Worm (Caenorhabditis elegans): ENCODE data around the gene F39F10.5.
A peak's percentile ranks its signal among the peaks of the same experiment; 100 is the strongest.

F39F10.5 gene

DNA sequence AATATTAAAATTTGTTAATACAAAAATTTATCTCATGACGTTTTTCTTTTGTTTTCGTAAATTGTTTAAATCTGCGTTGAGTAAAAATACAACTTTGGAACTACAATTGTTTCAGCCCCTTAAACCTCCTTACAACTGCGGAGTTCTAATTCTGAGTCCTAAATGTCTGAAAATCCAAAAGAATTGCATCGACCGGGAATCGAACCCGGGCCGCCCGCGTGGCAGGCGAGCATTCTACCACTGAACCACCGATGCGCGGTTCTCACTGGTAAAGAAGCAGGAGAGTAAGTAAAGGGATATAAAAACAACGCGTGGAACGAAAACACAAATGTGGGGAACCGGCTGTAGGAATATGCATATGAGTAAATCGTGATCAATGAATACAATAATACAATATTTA, 14.5 kb upstream of the F39F10.5 start (continued):
- TF ChIP-seq T23F11.4 (GFP tag; optimal IDR thresholded peaks at IDR 0.05) (peak; percentile 65), F13H6.1 (tag; optimal IDR thresholded peaks at IDR 0.05) (no peak), eyg-1 (tag; optimal IDR thresholded peaks at IDR 0.05) (peak; percentile 11), zip-5 (tag; optimal IDR thresholded peaks at IDR 0.05) (peak; percentile 25), nhr-11 (tag; optimal IDR thresholded peaks at IDR 0.05) (no peak), fkh-6 (tag; optimal IDR thresholded peaks at IDR 0.05) (peak; percentile 59), ceh-9 (tag; optimal IDR thresholded peaks at IDR 0.05) (no peak), dve-1 (tag; optimal IDR thresholded peaks at IDR 0.05) (peak; percentile 26), pqm-1 (tag; optimal IDR thresholded peaks at IDR 0.05) (no peak), ztf-16 (tag; optimal IDR thresholded peaks at IDR 0.05) (peak; percentile 63), fax-1 (tag; optimal IDR thresholded peaks at IDR 0.05) (peak; percentile 8), nhr-232 (tag; optimal IDR thresholded peaks at IDR 0.05) (peak; percentile 81), sdc-2 (tag; optimal IDR thresholded peaks at IDR 0.05) (peak; percentile 83), C38D4.7 (GFP tag; optimal IDR thresholded peaks at IDR 0.05) (peak; percentile 66), ceh-18 (tag; optimal IDR thresholded peaks at IDR 0.05) (no peak), pros-1 (tag; optimal IDR thresholded peaks at IDR 0.05) (no peak), hlh-6 (tag; optimal IDR thresholded peaks at IDR 0.05) (peak; percentile 70)

DNA sequence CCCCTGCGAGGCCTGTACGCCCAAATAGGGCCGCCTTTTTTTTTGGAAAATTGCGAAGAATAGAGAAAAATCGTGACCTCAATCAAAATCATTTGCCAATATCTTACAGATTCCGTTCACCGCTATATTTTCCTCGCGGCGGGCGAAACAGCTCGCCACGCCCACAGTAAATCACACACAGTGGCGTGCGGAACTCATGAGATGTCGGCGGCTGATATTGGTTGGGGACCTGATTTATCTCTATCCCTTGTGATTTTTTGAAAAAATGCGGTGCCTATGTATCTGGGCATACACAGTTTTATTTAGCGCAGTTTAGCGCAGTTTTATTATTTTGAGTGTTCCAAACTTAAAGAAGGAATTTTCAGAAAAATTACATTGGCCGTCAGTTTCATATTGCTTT, 11.8 kb upstream of the F39F10.5 start:
- TF ChIP-seq nhr-11 (tag; optimal IDR thresholded peaks at IDR 0.05), result no peak
- TF ChIP-seq ceh-9 (tag; optimal IDR thresholded peaks at IDR 0.05), result no peak
- TF ChIP-seq lin-11 (tag; optimal IDR thresholded peaks at IDR 0.05), result no peak
- TF ChIP-seq madf-2 (tag; optimal IDR thresholded peaks at IDR 0.05), result no peak
- TF ChIP-seq ceh-22 (tag; optimal IDR thresholded peaks at IDR 0.05), result no peak
- TF ChIP-seq Y22D7AL.16 (tag; optimal IDR thresholded peaks at IDR 0.05), result no peak
- TF ChIP-seq ztf-16 (tag; optimal IDR thresholded peaks at IDR 0.05), result no peak
- no peak for TF ChIP-seq T23F11.4 (GFP tag; optimal IDR thresholded peaks at IDR 0.05)
- TF ChIP-seq ceh-48 (tag; optimal IDR thresholded peaks at IDR 0.05), result no peak
- TF ChIP-seq mec-3 (tag; optimal IDR thresholded peaks at IDR 0.05; ENCODE audit: borderline replicate concordance), result no peak
- no peak for TF ChIP-seq ceh-45 (GFP tag; IDR thresholded peaks at IDR 0.05)
- no peak for TF ChIP-seq ceh-31 (tag; optimal IDR thresholded peaks at IDR 0.05)
- no peak for TF ChIP-seq che-1 (tag; optimal IDR thresholded peaks at IDR 0.05)
- TF ChIP-seq hlh-13 (GFP tag; optimal IDR thresholded peaks at IDR 0.05), result no peak
- no peak for TF ChIP-seq pha-4 (tag; optimal IDR thresholded peaks at IDR 0.05)

DNA sequence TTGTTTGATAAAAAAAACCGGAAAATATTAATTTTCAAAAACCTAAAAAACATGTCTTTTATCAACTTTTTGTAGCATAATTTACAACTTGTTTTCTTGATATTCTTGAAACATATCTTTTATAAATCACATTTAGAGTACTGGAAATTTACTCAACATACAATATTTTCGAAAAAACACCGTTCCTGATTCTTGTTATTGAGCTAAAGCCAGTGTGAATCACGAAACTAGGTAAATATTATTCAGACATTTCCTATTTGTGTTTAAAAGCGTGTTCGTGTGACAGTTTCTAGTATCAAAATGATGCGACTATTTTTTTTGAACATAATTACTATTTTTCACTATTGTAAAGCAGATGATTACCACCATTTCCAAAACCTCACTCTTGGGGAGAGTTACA, 10.1 kb upstream of the F39F10.5 start, which contains the start of gene C30E1.4:
Gene C30E1.4, plus strand, starts transcription at position 301 of the 400 bp plus-strand sequence.
- TF ChIP-seq hlh-30 (tag; optimal IDR thresholded peaks at IDR 0.05; ENCODE audit: insufficient read depth) (no peak), madf-2 (tag; optimal IDR thresholded peaks at IDR 0.05) (no peak), pqm-1 (tag; optimal IDR thresholded peaks at IDR 0.05) (no peak), pha-4 (tag; optimal IDR thresholded peaks at IDR 0.05) (no peak), ceh-2 (tag; optimal IDR thresholded peaks at IDR 0.05) (no peak), ahr-1 (tag; optimal IDR thresholded peaks at IDR 0.05) (no peak), unc-3 (GFP tag; conservative IDR thresholded peaks at IDR 0.05) (no peak), unc-3 (tag; optimal IDR thresholded peaks at IDR 0.05) (no peak), tbx-2 (tag; optimal IDR thresholded peaks at IDR 0.05) (no peak), elt-2 (tag; optimal IDR thresholded peaks at IDR 0.05) (no peak), C08G9.2 (tag; optimal IDR thresholded peaks at IDR 0.05) (no peak), pag-3 (tag; optimal IDR thresholded peaks at IDR 0.05; ENCODE audit: borderline replicate concordance) (no peak), hlh-15 (tag; optimal IDR thresholded peaks at IDR 0.05) (no peak), sox-4 (tag; optimal IDR thresholded peaks at IDR 0.05) (no peak), ceh-19 (GFP tag; optimal IDR thresholded peaks at IDR 0.05) (no peak), ztf-16 (tag; optimal IDR thresholded peaks at IDR 0.05) (no peak), ceh-34 (tag; optimal IDR thresholded peaks at IDR 0.05) (no peak), hlh-8 (tag; optimal IDR thresholded peaks at IDR 0.05) (no peak), gmeb-2 (tag; optimal IDR thresholded peaks at IDR 0.05) (no peak)

Data from whole organism, late embryonic.